Fruit fly (Drosophila melanogaster) whole organism, embryonic: ENCODE measurements around the gene CG13891.

Source experiments
- B-H2 ChIP-seq: fragments of 200-800 bp; sonication (Bioruptor generic); optimal IDR thresholded peaks from 2 replicates; lab custom pipeline; 2018; ENCODE audit warnings: missing biosample characterization, mild to moderate bottlenecking, missing genetic modification characterization
- Bgb ChIP-seq: fragments of 200-800 bp; sonication (Bioruptor generic); IDR thresholded peaks from 2 replicates; pipeline ENCODE4 v1.3.6; 2022; ENCODE audit warnings: missing biosample characterization, missing genetic modification characterization; ENCODE audit not compliant: partially characterized antibody
- Blimp-1 ChIP-seq: fragments of 200-800 bp; sonication (Bioruptor generic); optimal IDR thresholded peaks from 3 replicates; lab custom pipeline; 2018; ENCODE audit warnings: missing biosample characterization, missing genetic modification characterization, mild to moderate bottlenecking, moderate library complexity, missing genetic modification reagents
- CG11560 ChIP-seq: fragments of 200-800 bp; sonication (Bioruptor generic); IDR thresholded peaks from 3 replicates; pipeline ENCODE4 v1.3.6; 2022; ENCODE audit warnings: missing biosample characterization, missing genetic modification characterization
- CG12071 ChIP-seq: fragments of 200-800 bp; sonication (Bioruptor generic); optimal IDR thresholded peaks from 3 replicates; lab custom pipeline; 2018; ENCODE audit warnings: missing biosample characterization, mild to moderate bottlenecking, missing genetic modification characterization
- CG12391 ChIP-seq: fragments of 200-800 bp; sonication (Bioruptor generic); optimal IDR thresholded peaks from 3 replicates; lab custom pipeline; 2018; ENCODE audit warnings: missing biosample characterization, mild to moderate bottlenecking, missing genetic modification characterization, moderate library complexity
- CG12744 ChIP-seq: fragments of 200-800 bp; sonication (Bioruptor generic); optimal IDR thresholded peaks from 2 replicates; lab custom pipeline; 2016; ENCODE audit warnings: missing biosample characterization, missing genetic modification characterization
- CG14441 ChIP-seq: fragments of 200-800 bp; sonication (Bioruptor generic); IDR thresholded peaks from 2 replicates; pipeline ENCODE4 v1.3.6; 2022; ENCODE audit warnings: missing biosample characterization, missing genetic modification characterization
- CG14965 ChIP-seq: fragments of 200-800 bp; sonication (Bioruptor generic); optimal IDR thresholded peaks from 2 replicates; lab custom pipeline; 2016; ENCODE audit warnings: missing biosample characterization, missing genetic modification characterization, borderline replicate concordance
- CG15269 ChIP-seq: fragments of 200-800 bp; sonication (Bioruptor generic); optimal IDR thresholded peaks from 2 replicates; lab custom pipeline; 2018; ENCODE audit warnings: missing biosample characterization, mild to moderate bottlenecking, missing genetic modification characterization, moderate library complexity
- CG1529 ChIP-seq: fragments of 200-800 bp; sonication (Bioruptor generic); optimal IDR thresholded peaks from 3 replicates; lab custom pipeline; 2018; ENCODE audit warnings: missing biosample characterization, missing genetic modification characterization
- CG1603 ChIP-seq: fragments of 200-800 bp; sonication (Bioruptor generic); optimal IDR thresholded peaks from 2 replicates; lab custom pipeline; 2019; ENCODE audit warnings: missing biosample characterization, mild to moderate bottlenecking, missing genetic modification characterization, moderate library complexity
- CG18262 ChIP-seq: fragments of 200-800 bp; optimal IDR thresholded peaks from 3 replicates; lab custom pipeline; 2019; ENCODE audit warnings: missing biosample characterization, mild to moderate bottlenecking, missing genetic modification characterization, moderate library complexity
- CG2199 ChIP-seq: fragments of 200-800 bp; sonication (Bioruptor generic); IDR thresholded peaks from 3 replicates; pipeline ENCODE4 v1.3.6; 2022; ENCODE audit warnings: missing biosample characterization, missing genetic modification characterization
- CG2875 ChIP-seq: fragments of 200-800 bp; sonication (Bioruptor generic); optimal IDR thresholded peaks from 2 replicates; lab custom pipeline; 2017; ENCODE audit warnings: missing biosample characterization, mild to moderate bottlenecking, missing genetic modification characterization, missing genetic modification reagents
- CG30020 ChIP-seq: fragments of 200-800 bp; optimal IDR thresholded peaks from 2 replicates; lab custom pipeline; 2019; ENCODE audit warnings: missing biosample characterization, mild to moderate bottlenecking, missing genetic modification characterization, moderate library complexity
- CG33213 ChIP-seq: fragments of 200-800 bp; sonication (Bioruptor generic); optimal IDR thresholded peaks from 3 replicates; lab custom pipeline; 2016; ENCODE audit warnings: missing biosample characterization, missing genetic modification characterization
- CG3407 ChIP-seq: fragments of 200-800 bp; sonication (Bioruptor generic); optimal IDR thresholded peaks from 2 replicates; lab custom pipeline; 2018; ENCODE audit warnings: missing biosample characterization, mild to moderate bottlenecking, missing genetic modification characterization
- CG34422 ChIP-seq: fragments of 200-800 bp; sonication (Bioruptor generic); IDR thresholded peaks from 3 replicates; pipeline ENCODE4 v1.3.6; 2022; ENCODE audit warnings: missing biosample characterization, missing genetic modification characterization
- CG3995 ChIP-seq: fragments of 200-800 bp; sonication (Bioruptor generic); optimal IDR thresholded peaks from 3 replicates; lab custom pipeline; 2016; ENCODE audit warnings: missing biosample characterization, missing genetic modification characterization
- CG42726 ChIP-seq: fragments of 200-800 bp; sonication (Bioruptor generic); IDR thresholded peaks from 2 replicates; pipeline ENCODE4 v1.3.6; 2022; ENCODE audit warnings: missing biosample characterization, missing genetic modification characterization; ENCODE audit not compliant: partially characterized antibody
- CG6654 ChIP-seq: fragments of 200-800 bp; sonication (Bioruptor generic); optimal IDR thresholded peaks from 2 replicates; lab custom pipeline; 2017; ENCODE audit warnings: missing biosample characterization, mild to moderate bottlenecking, missing genetic modification characterization
- CG6683 ChIP-seq: fragments of 200-800 bp; sonication (Bioruptor generic); optimal IDR thresholded peaks from 2 replicates; lab custom pipeline; 2017; ENCODE audit warnings: missing biosample characterization, mild to moderate bottlenecking, missing genetic modification characterization, missing genetic modification reagents
- CG9215 ChIP-seq: fragments of 200-800 bp; sonication (Bioruptor generic); IDR thresholded peaks from 2 replicates; pipeline ENCODE4 v1.3.6; 2022; ENCODE audit warnings: missing biosample characterization, missing genetic modification characterization
- CG9437 ChIP-seq: fragments of 200-800 bp; sonication (Bioruptor generic); optimal IDR thresholded peaks from 2 replicates; lab custom pipeline; 2018; ENCODE audit warnings: missing biosample characterization, mild to moderate bottlenecking, missing genetic modification characterization
- Doc3 ChIP-seq: fragments of 200-800 bp; sonication (Bioruptor generic); IDR thresholded peaks from 3 replicates; pipeline ENCODE4 v1.3.6; 2022; ENCODE audit warnings: missing biosample characterization, missing genetic modification characterization; ENCODE audit not compliant: partially characterized antibody
- E2f2 ChIP-seq: fragments of 200-800 bp; sonication (Bioruptor generic); IDR thresholded peaks from 2 replicates; pipeline ENCODE4 v1.3.6; 2022; ENCODE audit warnings: missing biosample characterization, missing genetic modification characterization
- Hmr ChIP-seq: fragments of 200-800 bp; sonication (Bioruptor generic); optimal IDR thresholded peaks from 3 replicates; lab custom pipeline; 2017; ENCODE audit warnings: mild to moderate bottlenecking, missing biosample characterization, missing genetic modification reagents, missing genetic modification characterization
- Hr51 ChIP-seq, 2 experiments: fragments of 200-800 bp; sonication (Bioruptor generic); optimal IDR thresholded peaks; 2 replicates in 1 of 2; 3 replicates in 1 of 2; lab custom pipeline; 2016 to 2018; ENCODE audit warnings: missing biosample characterization in 2 of 2, missing genetic modification characterization in 2 of 2, mild to moderate bottlenecking in 1 of 2, moderate library complexity in 1 of 2
- Jarid2 ChIP-seq: fragments of 200-800 bp; sonication (Bioruptor generic); optimal IDR thresholded peaks from 3 replicates; lab custom pipeline; 2017; ENCODE audit warnings: mild to moderate bottlenecking, missing biosample characterization, missing genetic modification reagents, missing genetic modification characterization
- MESR4 ChIP-seq: fragments of 200-800 bp; sonication (Bioruptor generic); optimal IDR thresholded peaks from 2 replicates; lab custom pipeline; 2018; ENCODE audit warnings: missing biosample characterization, mild to moderate bottlenecking, missing genetic modification characterization, moderate library complexity
- Side ChIP-seq: fragments of 200-800 bp; sonication (Bioruptor generic); optimal IDR thresholded peaks from 2 replicates; lab custom pipeline; 2016; ENCODE audit warnings: missing biosample characterization, missing genetic modification characterization
- Sin3A ChIP-seq: fragments of >200 bp; optimal IDR thresholded peaks from 2 replicates; lab custom pipeline; 2018
- Spps ChIP-seq: fragments of 200-800 bp; sonication (Bioruptor generic); optimal IDR thresholded peaks from 2 replicates; lab custom pipeline; 2018; ENCODE audit warnings: missing biosample characterization, mild to moderate bottlenecking, missing genetic modification characterization
- ash1 ChIP-seq: fragments of 200-800 bp; sonication (Bioruptor generic); optimal IDR thresholded peaks from 2 replicates; lab custom pipeline; 2018; ENCODE audit warnings: missing biosample characterization, mild to moderate bottlenecking, missing genetic modification characterization
- danr ChIP-seq: fragments of 200-800 bp; sonication (Bioruptor generic); IDR thresholded peaks from 2 replicates; pipeline ENCODE4 v1.3.6; 2022; ENCODE audit warnings: missing biosample characterization, missing genetic modification characterization
- emc ChIP-seq: fragments of 200-800 bp; sonication (Bioruptor generic); optimal IDR thresholded peaks from 2 replicates; lab custom pipeline; 2016; ENCODE audit warnings: missing biosample characterization, missing genetic modification characterization
- grn ChIP-seq: fragments of 200-800 bp; sonication (Bioruptor generic); optimal IDR thresholded peaks from 3 replicates; lab custom pipeline; 2017; ENCODE audit warnings: missing biosample characterization, missing genetic modification characterization
- h ChIP-seq: fragments of >200 bp; optimal IDR thresholded peaks from 2 replicates; lab custom pipeline; 2017
- hth ChIP-seq: fragments of >200 bp; optimal IDR thresholded peaks from 2 replicates; lab custom pipeline; 2017; ENCODE audit warnings: inconsistent platforms
- insv ChIP-seq, 2 experiments: fragments of 200-800 bp; sonication (Bioruptor generic); optimal IDR thresholded peaks; 3 replicates each; lab custom pipeline; 2016 to 2018; ENCODE audit warnings: missing biosample characterization in 2 of 2, missing genetic modification characterization in 2 of 2
- pzg ChIP-seq: fragments of 200-800 bp; sonication (Bioruptor generic); optimal IDR thresholded peaks from 3 replicates; lab custom pipeline; 2018; ENCODE audit warnings: missing biosample characterization, mild to moderate bottlenecking, missing genetic modification characterization, moderate library complexity
- sens ChIP-seq: fragments of 200-800 bp; sonication (Bioruptor generic); peaks from one replicate; lab custom pipeline; 2016; ENCODE audit warnings: missing biosample characterization, missing genetic modification characterization
- sens-2 ChIP-seq: fragments of 200-800 bp; sonication (Bioruptor generic); IDR thresholded peaks from 2 replicates; pipeline ENCODE4 v1.3.6; 2022; ENCODE audit warnings: missing biosample characterization, missing genetic modification characterization
- sqz ChIP-seq: fragments of 200-800 bp; sonication (Bioruptor generic); optimal IDR thresholded peaks from 3 replicates; lab custom pipeline; 2018; ENCODE audit warnings: missing biosample characterization, mild to moderate bottlenecking, missing genetic modification characterization
- sug ChIP-seq: fragments of 200-800 bp; optimal IDR thresholded peaks from 2 replicates; lab custom pipeline; 2019; ENCODE audit warnings: missing biosample characterization, mild to moderate bottlenecking, missing genetic modification characterization, moderate library complexity
- tna ChIP-seq: fragments of 200-800 bp; sonication (Bioruptor generic); IDR thresholded peaks from 2 replicates; pipeline ENCODE4 v1.3.6; 2022; ENCODE audit warnings: missing biosample characterization, missing genetic modification characterization; ENCODE audit not compliant: partially characterized antibody
- trh ChIP-seq: fragments of 200-800 bp; sonication (Bioruptor generic); optimal IDR thresholded peaks from 2 replicates; lab custom pipeline; 2016; ENCODE audit warnings: missing biosample characterization, missing genetic modification characterization
- tup ChIP-seq: fragments of 200-800 bp; sonication (Bioruptor generic); optimal IDR thresholded peaks from 2 replicates; lab custom pipeline; 2016; ENCODE audit warnings: missing biosample characterization, mild to moderate bottlenecking, missing genetic modification characterization, moderate library complexity
- wek ChIP-seq: fragments of 200-800 bp; sonication (Bioruptor generic); optimal IDR thresholded peaks from 3 replicates; lab custom pipeline; 2018; ENCODE audit warnings: missing biosample characterization, mild to moderate bottlenecking, missing genetic modification characterization, moderate library complexity
- zfh2 ChIP-seq: fragments of 200-800 bp; sonication (Bioruptor generic); optimal IDR thresholded peaks from 2 replicates; lab custom pipeline; 2016; ENCODE audit warnings: missing biosample characterization, missing genetic modification characterization

The CG13891 gene

DNA sequence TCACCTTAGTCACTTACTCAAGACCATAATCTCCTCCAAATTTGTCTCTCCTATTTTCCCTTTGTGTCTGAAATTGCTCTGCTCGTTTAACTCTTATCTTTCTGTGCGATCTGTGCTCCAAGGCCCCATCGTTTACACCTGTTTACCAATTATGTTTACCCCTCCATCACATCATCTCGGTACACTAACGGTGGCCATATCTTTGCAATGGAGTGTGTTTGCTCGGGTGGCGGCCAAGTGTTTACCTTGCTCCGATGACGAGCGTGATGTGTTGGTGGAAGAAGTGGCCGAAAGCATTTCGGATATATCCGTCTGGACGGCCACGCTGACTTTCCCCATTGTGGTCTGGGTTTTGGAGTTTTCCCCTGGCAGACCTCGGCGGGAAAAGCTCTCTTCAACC is 6.5 kb upstream of the CG13891 start (continued):
- TF ChIP-seq trh (GFP tag; lab: Kevin White, UChicago) (no peak), Hmr (GFP tag; lab: Kevin White, UChicago) (peak; percentile 68), CG12391 (peak; percentile 28), CG34422 (GFP tag; lab: Robert Waterston, UW) (0 out of 3 replicates have a peak, but pooled peaks have one; percentile 7), E2f2 (GFP tag; lab: Robert Waterston, UW) (peak; percentile 25; the same call in 1 of the 2 replicates), CG1529 (peak; percentile 55), MESR4 (no peak), tna (GFP tag; lab: Robert Waterston, UW) (no peak), Doc3 (GFP tag; lab: Robert Waterston, UW) (no peak), Bgb (GFP tag; lab: Robert Waterston, UW) (no peak), CG1603 (peak; percentile 62), CG3407 (GFP tag; lab: Kevin White, UChicago) (peak; percentile 74), B-H2 (peak; percentile 59), sqz (peak; percentile 63), Blimp-1 (peak; percentile 57), Spps (tag; lab: Kevin White, UChicago) (peak; percentile 33), grn (GFP tag; lab: Kevin White, UChicago) (peak; percentile 59), zfh2 (GFP tag; lab: Kevin White, UChicago) (no peak), h (lab: Kevin White, UChicago) (no peak), Side (GFP tag; lab: Kevin White, UChicago) (no peak), CG18262 (tag; lab: Kevin White, UChicago) (peak; percentile 33), CG2199 (GFP tag; lab: Robert Waterston, UW) (no peak), CG12071 (peak; percentile 90), sens (GFP tag; lab: Kevin White, UChicago) (peak; percentile 84), Hr51 (GFP tag; optimal IDR thresholded peaks at IDR 0.05; lab: Kevin White, UChicago) (peak in 1 of 2 experiments; percentile 17), insv (GFP tag; optimal IDR thresholded peaks at IDR 0.05; lab: Kevin White, UChicago) (peak in 1 of 2 experiments; percentile 15), CG30020 (tag; lab: Kevin White, UChicago) (no peak), sug (peak; percentile 54), CG33213 (GFP tag; lab: Kevin White, UChicago) (no peak), CG9215 (GFP tag; lab: Robert Waterston, UW) (no peak), Sin3A (lab: Kevin White, UChicago) (no peak), CG12744 (no peak), wek (GFP tag; lab: Kevin White, UChicago) (peak; percentile 90), Jarid2 (no peak), pzg (GFP tag; lab: Kevin White, UChicago) (no peak), CG9437 (GFP tag; lab: Kevin White, UChicago) (no peak), tup (peak; percentile 26), CG15269 (tag; lab: Kevin White, UChicago) (peak; percentile 48), CG42726 (no peak), CG14441 (GFP tag; lab: Robert Waterston, UW) (0 out of 2 replicates have a peak, but pooled peaks have one; percentile 14), danr (GFP tag; lab: Robert Waterston, UW) (no peak), CG6654 (GFP tag; lab: Kevin White, UChicago) (no peak), CG11560 (tag; lab: Robert Waterston, UW) (no peak), CG6683 (GFP tag; lab: Kevin White, UChicago) (peak; percentile 44), hth (lab: Kevin White, UChicago) (no peak), ash1 (peak; percentile 76), CG2875 (peak; percentile 52), emc (GFP tag; lab: Kevin White, UChicago) (no peak), sens-2 (GFP tag; lab: Robert Waterston, UW) (0 out of 2 replicates have a peak, but pooled peaks have one; percentile 29), CG14965 (no peak), CG3995 (GFP tag; lab: Kevin White, UChicago) (no peak)
